Worm (Caenorhabditis elegans) whole organism, young adult: ENCODE data around the gene nlp-56.

ENCODE experiments used
- B0336.3 ChIP-seq: fragments of 200-800 bp; sonication (Bioruptor generic); IDR thresholded peaks from 2 replicates; pipeline ENCODE4 v1.3.6; 2022; ENCODE audit warnings: missing genetic modification characterization, missing compliant biosample characterization
- C06A6.2 ChIP-seq: fragments of 200-800 bp; sonication (Bioruptor generic); conservative IDR thresholded peaks from 2 replicates; pipeline ENCODE4 v1.3.6; 2022; ENCODE audit warnings: missing genetic modification characterization, missing compliant biosample characterization
- D2030.7 ChIP-seq: fragments of 200-800 bp; sonication (Bioruptor generic); IDR thresholded peaks from 2 replicates; pipeline ENCODE4 v1.3.6; 2022; ENCODE audit warnings: missing genetic modification reagents, missing genetic modification characterization, missing compliant biosample characterization
- F23B12.7 ChIP-seq: sonication (generic microtip); optimal IDR thresholded peaks from 2 replicates; lab custom pipeline; 2017; ENCODE audit warnings: missing genetic modification characterization, mild to moderate bottlenecking, missing compliant biosample characterization, antibody characterized with exemption, moderate library complexity; ENCODE audit not compliant: insufficient read depth
- F33H1.4 ChIP-seq: fragments of 200-800 bp; sonication (Bioruptor generic); IDR thresholded peaks from 2 replicates; pipeline ENCODE4 v1.3.6; 2022; ENCODE audit warnings: missing genetic modification reagents, missing genetic modification characterization, missing compliant biosample characterization
- F39B2.1 ChIP-seq: fragments of 200-800 bp; sonication (Bioruptor generic); IDR thresholded peaks from 2 replicates; pipeline ENCODE4 v1.3.6; 2022; ENCODE audit warnings: missing genetic modification reagents, missing genetic modification characterization, missing compliant biosample characterization
- F52B5.7 ChIP-seq: sonication (generic microtip); optimal IDR thresholded peaks from 2 replicates; lab custom pipeline; 2016; ENCODE audit warnings: mild to moderate bottlenecking, missing genetic modification characterization, missing compliant biosample characterization
- K11D2.4 ChIP-seq: fragments of 200-800 bp; sonication (Bioruptor generic); IDR thresholded peaks from 2 replicates; pipeline ENCODE4 v1.3.6; 2022; ENCODE audit warnings: missing genetic modification reagents, missing genetic modification characterization, missing compliant biosample characterization
- T07F8.4 ChIP-seq: sonication (generic microtip); optimal IDR thresholded peaks from 2 replicates; lab custom pipeline; 2016; ENCODE audit warnings: mild to moderate bottlenecking, missing genetic modification characterization, moderate library complexity, missing compliant biosample characterization
- Y53G8AR.9 ChIP-seq: fragments of 200-800 bp; sonication (Bioruptor generic); conservative IDR thresholded peaks from 2 replicates; pipeline ENCODE4 v1.3.6; 2022; ENCODE audit warnings: missing genetic modification reagents, missing genetic modification characterization, missing compliant biosample characterization
- ZK185.1 ChIP-seq: sonication (generic microtip); optimal IDR thresholded peaks from 2 replicates; lab custom pipeline; 2016; ENCODE audit warnings: mild to moderate bottlenecking, missing genetic modification characterization, missing compliant biosample characterization; ENCODE audit not compliant: poor library complexity, severe bottlenecking
- attf-3 ChIP-seq: fragments of 200-800 bp; sonication (Bioruptor generic); conservative IDR thresholded peaks from 2 replicates; pipeline ENCODE4 v1.3.6; 2022; ENCODE audit warnings: missing genetic modification reagents, missing genetic modification characterization, missing compliant biosample characterization
- attf-6 ChIP-seq: fragments of 200-800 bp; sonication (Bioruptor generic); IDR thresholded peaks from 2 replicates; pipeline ENCODE4 v1.3.6; 2022; ENCODE audit warnings: missing genetic modification reagents, missing genetic modification characterization, missing compliant biosample characterization
- bed-1 ChIP-seq: fragments of 200-800 bp; sonication (Bioruptor generic); IDR thresholded peaks from 2 replicates; pipeline ENCODE4 v1.3.6; 2022; ENCODE audit warnings: missing genetic modification reagents, missing genetic modification characterization, missing compliant biosample characterization
- ccch-3 ChIP-seq: fragments of 200-800 bp; sonication (Bioruptor generic); optimal IDR thresholded peaks from 2 replicates; lab custom pipeline; 2018; ENCODE audit warnings: mild to moderate bottlenecking, missing genetic modification characterization, missing compliant biosample characterization
- ceh-40 ChIP-seq: fragments of 200-800 bp; sonication (Bioruptor generic); IDR thresholded peaks from 2 replicates; pipeline ENCODE4 v1.3.6; 2022; ENCODE audit warnings: missing genetic modification characterization, missing compliant biosample characterization
- dpl-1 ChIP-seq: fragments of 150-350 bp; optimal IDR thresholded peaks from 2 replicates; lab custom pipeline; 2014; ENCODE audit warnings: missing biosample characterization, missing genetic modification reagents, missing genetic modification characterization
- ekl-4 ChIP-seq: fragments of 200-800 bp; sonication (Bioruptor generic); IDR thresholded peaks from 2 replicates; pipeline ENCODE4 v1.3.6; 2022; ENCODE audit warnings: missing genetic modification reagents, missing genetic modification characterization, missing compliant biosample characterization
- ets-4 ChIP-seq: fragments of 200-800 bp; sonication (Bioruptor generic); optimal IDR thresholded peaks from 2 replicates; lab custom pipeline; 2018; ENCODE audit warnings: mild to moderate bottlenecking, missing genetic modification characterization, missing compliant biosample characterization
- hsf-1 ChIP-seq: fragments of 200-800 bp; sonication (Bioruptor generic); IDR thresholded peaks from 2 replicates; pipeline ENCODE4 v1.3.6; 2022; ENCODE audit warnings: missing genetic modification reagents, missing genetic modification characterization, missing compliant biosample characterization
- lag-1 ChIP-seq: fragments of 200-800 bp; sonication (Bioruptor generic); IDR thresholded peaks from 2 replicates; pipeline ENCODE4 v1.3.6; 2022; ENCODE audit warnings: missing genetic modification reagents, missing genetic modification characterization, missing compliant biosample characterization
- lin-54 ChIP-seq: fragments of 200-800 bp; sonication (Bioruptor generic); optimal IDR thresholded peaks from 2 replicates; lab custom pipeline; 2018; ENCODE audit warnings: mild to moderate bottlenecking, missing genetic modification characterization, missing compliant biosample characterization
- madf-10 ChIP-seq: sonication (generic microtip); optimal IDR thresholded peaks from 2 replicates; lab custom pipeline; 2016; ENCODE audit warnings: mild to moderate bottlenecking, missing genetic modification characterization, missing compliant biosample characterization
- madf-6 ChIP-seq: fragments of 200-800 bp; sonication (Bioruptor generic); IDR thresholded peaks from 2 replicates; pipeline ENCODE4 v1.3.6; 2022; ENCODE audit warnings: missing genetic modification reagents, missing genetic modification characterization, missing compliant biosample characterization
- mcd-1 ChIP-seq: fragments of 200-800 bp; sonication (Bioruptor generic); IDR thresholded peaks from 2 replicates; pipeline ENCODE4 v1.3.6; 2022; ENCODE audit warnings: missing genetic modification reagents, missing genetic modification characterization, missing compliant biosample characterization
- mel-28 ChIP-seq: sonication (generic microtip); optimal IDR thresholded peaks from 2 replicates; lab custom pipeline; 2016; ENCODE audit warnings: borderline replicate concordance, mild to moderate bottlenecking, missing genetic modification characterization, missing compliant biosample characterization
- mes-4 ChIP-seq: sonication (generic microtip); optimal IDR thresholded peaks from 2 replicates; lab custom pipeline; 2016; ENCODE audit warnings: missing genotype, missing genetic modification characterization, missing compliant biosample characterization
- mxl-1 ChIP-seq: sonication (generic microtip); optimal IDR thresholded peaks from 2 replicates; lab custom pipeline; 2016; ENCODE audit warnings: missing genetic modification characterization, missing compliant biosample characterization
- nfyb-1 ChIP-seq: fragments of 200-800 bp; sonication (Bioruptor generic); IDR thresholded peaks from 2 replicates; pipeline ENCODE4 v1.3.6; 2022; ENCODE audit warnings: missing genetic modification reagents, missing genetic modification characterization, missing compliant biosample characterization
- pha-4 ChIP-seq: fragments of 150-350 bp; sonication (generic microtip); optimal IDR thresholded peaks from 2 replicates; lab custom pipeline; 2014; ENCODE audit warnings: missing biosample characterization, missing genetic modification reagents, missing genetic modification characterization
- sdz-38 ChIP-seq: sonication (generic microtip); optimal IDR thresholded peaks from 2 replicates; lab custom pipeline; 2016; ENCODE audit warnings: missing genotype, missing genetic modification characterization, missing compliant biosample characterization
- snpc-1.1 ChIP-seq: sonication (generic microtip); optimal IDR thresholded peaks from 2 replicates; lab custom pipeline; 2017; ENCODE audit warnings: missing genetic modification characterization, mild to moderate bottlenecking, missing compliant biosample characterization, antibody characterized with exemption, moderate library complexity, missing genotype, missing genetic modification reagents; ENCODE audit not compliant: insufficient read depth
- snpc-4 ChIP-seq, 5 experiments: fragments of 150-350 bp in 1 of 5; sonication (generic microtip) in 4 of 5; optimal IDR thresholded peaks; 2 replicates each; lab custom pipeline; 2014 to 2018; ENCODE audit warnings: missing genetic modification characterization in 5 of 5, missing biosample characterization in 3 of 5, antibody characterized with exemption in 2 of 5, mild to moderate bottlenecking in 2 of 5, missing compliant biosample characterization in 2 of 5, missing genotype in 2 of 5, moderate library complexity in 2 of 5, missing genetic modification reagents in 1 of 5
- somi-1 ChIP-seq: fragments of 200-800 bp; sonication (Bioruptor generic); optimal IDR thresholded peaks from 2 replicates; lab custom pipeline; 2018; ENCODE audit warnings: mild to moderate bottlenecking, missing genetic modification characterization, missing compliant biosample characterization
- tbp1 ChIP-seq: fragments of 200-800 bp; sonication (Bioruptor generic); optimal IDR thresholded peaks from 2 replicates; lab custom pipeline; 2018; ENCODE audit warnings: mild to moderate bottlenecking, missing genetic modification characterization, missing compliant biosample characterization
- tbx-9 ChIP-seq: sonication (generic microtip); optimal IDR thresholded peaks from 2 replicates; lab custom pipeline; 2016; ENCODE audit warnings: borderline replicate concordance, missing genetic modification characterization, inconsistent platforms, missing compliant biosample characterization
- unc-130 ChIP-seq: sonication (generic microtip); optimal IDR thresholded peaks from 2 replicates; lab custom pipeline; 2016; ENCODE audit warnings: missing genetic modification reagents, missing genetic modification characterization, missing compliant biosample characterization
- unc-62 ChIP-seq: fragments of 150-350 bp; optimal IDR thresholded peaks from 2 replicates; lab custom pipeline; 2014; ENCODE audit warnings: missing biosample characterization, missing genetic modification reagents, missing genetic modification characterization
- ztf-25 ChIP-seq: fragments of 200-800 bp; sonication (Bioruptor generic); IDR thresholded peaks from 2 replicates; pipeline ENCODE4 v1.3.6; 2022; ENCODE audit warnings: missing genetic modification reagents, missing genetic modification characterization, missing compliant biosample characterization
- ztf-3 ChIP-seq: fragments of 200-800 bp; sonication (Bioruptor generic); optimal IDR thresholded peaks from 2 replicates; lab custom pipeline; 2018; ENCODE audit warnings: mild to moderate bottlenecking, missing genetic modification characterization, missing compliant biosample characterization

nlp-56 gene

ce11 chrIV:14767693-14768251, 16.8 kb downstream of the nlp-56 start, which contains the start of the genes mrps-7 and Y57G11C.3 (continued):
- peak; percentile 70 for TF ChIP-seq K11D2.4 (GFP tag; lab: Robert Waterston, UW)
- no peak for TF ChIP-seq bed-1
- TF ChIP-seq tbx-9 (tag; lab: Kevin White, UChicago) = no peak
- peak; percentile 82 for TF ChIP-seq F23B12.7
- TF ChIP-seq mcd-1 (GFP tag; lab: Robert Waterston, UW) = peak; percentile 99
- peak; percentile 100 for TF ChIP-seq attf-3 (GFP tag; lab: Robert Waterston, UW)

DNA sequence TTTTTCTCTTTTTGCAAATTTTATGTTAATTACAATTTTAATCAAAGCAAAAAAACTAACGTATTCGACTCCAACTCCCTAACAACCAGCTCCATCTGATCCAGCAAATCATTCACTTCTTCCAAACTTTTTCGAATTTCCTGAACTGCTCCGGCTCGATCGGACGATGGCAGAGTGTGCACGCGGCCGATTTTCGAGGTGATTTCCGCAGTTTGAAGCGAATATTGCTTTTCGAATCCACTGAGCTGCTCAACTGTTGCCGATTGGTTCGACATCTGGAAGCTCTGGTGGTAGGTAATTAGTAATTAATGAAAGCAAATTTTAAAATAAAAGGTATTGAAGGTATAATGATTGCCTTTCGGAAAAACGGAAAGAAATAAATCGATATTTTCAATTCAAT, 18.2 kb downstream of the nlp-56 start, which contains the start of gene vti-1:
Gene vti-1, minus strand, starts transcription at position 284 of the 400 bp plus-strand sequence.
- no peak for TF ChIP-seq snpc-4 (GFP tag; optimal IDR thresholded peaks at IDR 0.05; lab: Kevin White, UChicago)
- TF ChIP-seq snpc-4 (tag; optimal IDR thresholded peaks at IDR 0.05; lab: Kevin White, UChicago) = peak in 2 of 4 experiments; percentile 3 to 82
- TF ChIP-seq pha-4 (tag; lab: Kevin White, UChicago) = no peak
- no peak for TF ChIP-seq bed-1
- 0 out of 2 replicates have a peak, but pooled peaks have one; percentile 34 for TF ChIP-seq mcd-1 (GFP tag; lab: Robert Waterston, UW)
- no peak for TF ChIP-seq nfyb-1 (GFP tag; lab: Robert Waterston, UW)
- no peak for TF ChIP-seq lin-54 (GFP tag; lab: Kevin White, UChicago)
- peak; percentile 6; the same call in 1 of the 2 replicates for TF ChIP-seq madf-6 (GFP tag; lab: Robert Waterston, UW)
- no peak for TF ChIP-seq ztf-25
- peak; percentile 87 for TF ChIP-seq attf-6
- no peak for TF ChIP-seq ztf-3 (GFP tag; lab: Kevin White, UChicago)
- TF ChIP-seq tbp1 (GFP tag; lab: Kevin White, UChicago) = peak; percentile 18
- 0 out of 2 replicates have a peak, but pooled peaks have one; percentile 14 for TF ChIP-seq D2030.7 (GFP tag; lab: Robert Waterston, UW)
- TF ChIP-seq F33H1.4 (GFP tag; lab: Robert Waterston, UW) = no peak
- TF ChIP-seq somi-1 (GFP tag; lab: Kevin White, UChicago) = no peak
- no peak for TF ChIP-seq snpc-1.1 (tag; lab: Kevin White, UChicago)
- TF ChIP-seq ekl-4 (GFP tag; lab: Robert Waterston, UW) = peak; percentile 47; the same call in 1 of the 2 replicates
- no peak for TF ChIP-seq C06A6.2 (GFP tag; lab: Robert Waterston, UW)
- TF ChIP-seq ceh-40 = no peak
- TF ChIP-seq lag-1 = no peak
- TF ChIP-seq dpl-1 (GFP tag; lab: Kevin White, UChicago) = no peak
- TF ChIP-seq F39B2.1 = no peak
- no peak for TF ChIP-seq hsf-1 (GFP tag; lab: Robert Waterston, UW)

ce11 chrIV:14765336-14765735, 19.2 kb downstream of the nlp-56 start, which contains the start of gene Y57G11C.5:
TSS of gene Y57G11C.5 (minus strand) at chrIV:14765436.
- no peak for TF ChIP-seq T07F8.4 (tag; lab: Kevin White, UChicago)
- no peak for TF ChIP-seq ets-4 (GFP tag; lab: Kevin White, UChicago)
- no peak for TF ChIP-seq mxl-1 (tag; lab: Kevin White, UChicago)
- TF ChIP-seq sdz-38 (tag; lab: Kevin White, UChicago) = no peak
- TF ChIP-seq mes-4 (tag; lab: Kevin White, UChicago) = no peak
- no peak for TF ChIP-seq Y53G8AR.9 (GFP tag; lab: Robert Waterston, UW)
- no peak for TF ChIP-seq F52B5.7
- TF ChIP-seq lin-54 (GFP tag; lab: Kevin White, UChicago) = no peak
- TF ChIP-seq unc-62 (GFP tag; lab: Kevin White, UChicago) = no peak
- TF ChIP-seq unc-130 (GFP tag; lab: Kevin White, UChicago) = no peak
- TF ChIP-seq ccch-3 (GFP tag; lab: Kevin White, UChicago) = no peak
- TF ChIP-seq K11D2.4 (GFP tag; lab: Robert Waterston, UW) = no peak
- TF ChIP-seq tbx-9 (tag; lab: Kevin White, UChicago) = no peak
- TF ChIP-seq mel-28 (tag; lab: Kevin White, UChicago) = no peak
- no peak for TF ChIP-seq ZK185.1 (tag; lab: Kevin White, UChicago)
- TF ChIP-seq madf-10 (tag; lab: Kevin White, UChicago) = no peak
- no peak for TF ChIP-seq B0336.3
